Fruit fly (Drosophila melanogaster) whole organism, prepupa: ENCODE results near the gene CG43896.

Experiments
- Blimp-1 ChIP-seq: fragments of 200-800 bp; sonication (Bioruptor generic); optimal IDR thresholded peaks from 3 replicates; lab custom pipeline; 2017; ENCODE audit warnings: missing biosample characterization, missing genetic modification characterization, mild to moderate bottlenecking, moderate library complexity, missing genetic modification reagents
- CG16779 ChIP-seq: fragments of 200-800 bp; sonication (Bioruptor generic); optimal IDR thresholded peaks from 3 replicates; lab custom pipeline; 2017; ENCODE audit warnings: missing biosample characterization, mild to moderate bottlenecking, missing genetic modification characterization
- CG32006 ChIP-seq: fragments of 200-800 bp; sonication (Bioruptor generic); optimal IDR thresholded peaks from 3 replicates; lab custom pipeline; 2017; ENCODE audit warnings: missing biosample characterization, mild to moderate bottlenecking, missing genetic modification characterization
- CG3919 ChIP-seq: fragments of 200-800 bp; sonication (Bioruptor generic); optimal IDR thresholded peaks from 3 replicates; lab custom pipeline; 2016; ENCODE audit warnings: missing biosample characterization, missing genetic modification characterization
- CG6854 ChIP-seq: fragments of 200-800 bp; sonication (Bioruptor generic); optimal IDR thresholded peaks from 2 replicates; lab custom pipeline; 2017; ENCODE audit warnings: missing biosample characterization, mild to moderate bottlenecking, missing genetic modification characterization
- CG8319 ChIP-seq: fragments of 200-800 bp; sonication (Bioruptor generic); optimal IDR thresholded peaks from 3 replicates; lab custom pipeline; 2016; ENCODE audit warnings: missing biosample characterization, missing genetic modification characterization
- Eip93F ChIP-seq: fragments of 200-800 bp; sonication (Bioruptor generic); optimal IDR thresholded peaks from 2 replicates; lab custom pipeline; 2016; ENCODE audit warnings: missing biosample characterization, mild to moderate bottlenecking, missing genetic modification characterization
- Ets21C ChIP-seq: fragments of 200-800 bp; sonication (Bioruptor generic); optimal IDR thresholded peaks from 3 replicates; lab custom pipeline; 2016; ENCODE audit warnings: missing biosample characterization, missing genetic modification characterization
- Sox15 ChIP-seq: fragments of 200-800 bp; sonication (Bioruptor generic); optimal IDR thresholded peaks from 3 replicates; lab custom pipeline; 2016; ENCODE audit warnings: missing biosample characterization, missing genetic modification characterization
- acj6 ChIP-seq: fragments of 200-800 bp; sonication (Bioruptor generic); optimal IDR thresholded peaks from 3 replicates; lab custom pipeline; 2016; ENCODE audit warnings: missing biosample characterization, missing genetic modification characterization
- eg ChIP-seq: fragments of 200-800 bp; sonication (Bioruptor generic); IDR thresholded peaks from 3 replicates; pipeline ENCODE4 v1.3.6; 2022; ENCODE audit warnings: missing biosample characterization, missing genetic modification characterization
- fd59A ChIP-seq: fragments of 200-800 bp; sonication (Bioruptor generic); optimal IDR thresholded peaks from 2 replicates; lab custom pipeline; 2017; ENCODE audit warnings: missing biosample characterization, mild to moderate bottlenecking, missing genetic modification characterization, missing genetic modification reagents
- fkh ChIP-seq: fragments of 200-800 bp; sonication (Bioruptor generic); optimal IDR thresholded peaks from 3 replicates; lab custom pipeline; 2017; ENCODE audit warnings: missing biosample characterization, mild to moderate bottlenecking, missing genetic modification characterization, moderate library complexity
- lz ChIP-seq: fragments of 200-800 bp; sonication (Bioruptor generic); optimal IDR thresholded peaks from 3 replicates; lab custom pipeline; 2016; ENCODE audit warnings: missing biosample characterization, missing genetic modification characterization
- pdm3 ChIP-seq: fragments of 200-800 bp; sonication (Bioruptor generic); optimal IDR thresholded peaks from 3 replicates; lab custom pipeline; 2016; ENCODE audit warnings: missing biosample characterization, missing genetic modification characterization
- salr ChIP-seq, 2 experiments: fragments of 200-800 bp; sonication (Bioruptor generic); optimal IDR thresholded peaks; 3 replicates each; lab custom pipeline; 2016 to 2018; ENCODE audit warnings: missing biosample characterization in 2 of 2, missing genetic modification characterization in 2 of 2, mild to moderate bottlenecking in 1 of 2
- ss ChIP-seq, 2 experiments: fragments of 200-800 bp; sonication (Bioruptor generic); optimal IDR thresholded peaks; 2 replicates in 1 of 2; 3 replicates in 1 of 2; lab custom pipeline; 2017 to 2018; ENCODE audit warnings: mild to moderate bottlenecking in 2 of 2, missing biosample characterization in 2 of 2, missing genetic modification characterization in 2 of 2, moderate library complexity in 1 of 2
- svp ChIP-seq: fragments of 200-800 bp; sonication (Bioruptor generic); peaks from one replicate; lab custom pipeline; 2016; ENCODE audit warnings: missing biosample characterization, missing genetic modification characterization
- vri ChIP-seq: fragments of 200-800 bp; sonication (Bioruptor generic); optimal IDR thresholded peaks from 3 replicates; lab custom pipeline; 2016; ENCODE audit warnings: missing biosample characterization, mild to moderate bottlenecking, missing genetic modification characterization

The CG43896 gene

dm6 chr3L:12030521-12030920 lies 54.6 kb downstream of the CG43896 start (continued):
- peak; percentile 15 for TF ChIP-seq lz (GFP tag; lab: Kevin White, UChicago)
- TF ChIP-seq eg (GFP tag; lab: Robert Waterston, UW): peak; percentile 71
- TF ChIP-seq acj6 (GFP tag; lab: Kevin White, UChicago): peak; percentile 57
- TF ChIP-seq Sox15 (GFP tag; lab: Kevin White, UChicago): no peak
- peak; percentile 19 to 36 for TF ChIP-seq salr (GFP tag; optimal IDR thresholded peaks at IDR 0.05; lab: Kevin White, UChicago)
- TF ChIP-seq CG16779: no peak
- no peak for TF ChIP-seq svp (GFP tag; lab: Kevin White, UChicago)
- TF ChIP-seq fd59A (GFP tag; lab: Kevin White, UChicago): peak; percentile 46

dm6 chr3L:12032257-12032656 lies 56.3 kb downstream of the CG43896 start, which contains the start of gene CG43993:
Gene CG43993, plus strand, starts transcription at chr3L:12032557.
- no peak for TF ChIP-seq ss (GFP tag; optimal IDR thresholded peaks at IDR 0.05; lab: Kevin White, UChicago)
- TF ChIP-seq CG6854: no peak
- TF ChIP-seq Blimp-1: no peak
- no peak for TF ChIP-seq fkh (GFP tag; lab: Kevin White, UChicago)
- TF ChIP-seq CG3919 (GFP tag; lab: Kevin White, UChicago): no peak
- TF ChIP-seq pdm3 (GFP tag; lab: Kevin White, UChicago): no peak
- no peak for TF ChIP-seq Eip93F (GFP tag; lab: Kevin White, UChicago)
- TF ChIP-seq CG32006 (GFP tag; lab: Kevin White, UChicago): no peak
- no peak for TF ChIP-seq vri (GFP tag; lab: Kevin White, UChicago)
- TF ChIP-seq CG8319: no peak
- no peak for TF ChIP-seq Ets21C (GFP tag; lab: Kevin White, UChicago)
